Worm (Caenorhabditis elegans) whole organism, mixed stage, embryonic: ENCODE results near the gene cht-3.

Experiments
- lin-13 ChIP-seq: fragments of 150-350 bp; optimal IDR thresholded peaks from 2 replicates; lab custom pipeline; 2014; ENCODE audit warnings: missing biosample characterization, missing genetic modification characterization
- mls-2 ChIP-seq: sonication (generic microtip); optimal IDR thresholded peaks from 2 replicates; lab custom pipeline; 2016; ENCODE audit warnings: mild to moderate bottlenecking, missing genetic modification characterization, moderate library complexity, missing compliant biosample characterization
- nhr-28 ChIP-seq: fragments of 150-350 bp; optimal IDR thresholded peaks from 2 replicates; lab custom pipeline; 2014; ENCODE audit warnings: missing biosample characterization, missing genetic modification characterization
- snpc-4 ChIP-seq: fragments of 150-350 bp; optimal IDR thresholded peaks from 2 replicates; lab custom pipeline; 2014; ENCODE audit warnings: missing biosample characterization, missing genetic modification characterization
- tbx-8 ChIP-seq: fragments of 200-800 bp; sonication (Bioruptor generic); optimal IDR thresholded peaks from 2 replicates; lab custom pipeline; 2018; ENCODE audit warnings: mild to moderate bottlenecking, missing genetic modification characterization, moderate library complexity, missing compliant biosample characterization
- unc-39 ChIP-seq: fragments of 150-350 bp; optimal IDR thresholded peaks from 2 replicates; lab custom pipeline; 2014; ENCODE audit warnings: missing biosample characterization, missing genetic modification characterization

ce11 chrIV:6974162-6974938 lies 29.1 kb upstream of the cht-3 start:
- TF ChIP-seq snpc-4 (tag; lab: Kevin White, UChicago) (no peak), mls-2 (tag; lab: Kevin White, UChicago) (no peak), unc-39 (tag; lab: Kevin White, UChicago) (no peak), tbx-8 (GFP tag; lab: Kevin White, UChicago) (no peak), nhr-28 (tag; lab: Kevin White, UChicago) (no peak), lin-13 (tag; lab: Kevin White, UChicago) (no peak)
